Worm (Caenorhabditis elegans): Measurements from ENCODE around the gene col-153.

Gene col-153

ce11 chrV:10961448-10961870, 11.8 kb downstream of the col-153 start (continued):
- no peak for TF ChIP-seq ceh-100 (GFP tag; IDR thresholded peaks at IDR 0.05)
- no peak for TF ChIP-seq sptf-2 (GFP tag; optimal IDR thresholded peaks at IDR 0.05)
- TF ChIP-seq F52B5.7 (tag; optimal IDR thresholded peaks at IDR 0.05) = peak; percentile 28
- no peak for TF ChIP-seq efl-1 (GFP tag; optimal IDR thresholded peaks at IDR 0.05)
- no peak for TF ChIP-seq athp-1 (tag; optimal IDR thresholded peaks at IDR 0.05)
- TF ChIP-seq C17E4.6 (GFP tag; IDR thresholded peaks at IDR 0.05) = no peak
- TF ChIP-seq mcd-1 (GFP tag; IDR thresholded peaks at IDR 0.05) = peak; percentile 29; the same call in 1 of the 2 replicates
- TF ChIP-seq attf-3 (GFP tag; conservative IDR thresholded peaks at IDR 0.05) = no peak
- TF ChIP-seq let-526 (GFP tag; IDR thresholded peaks at IDR 0.05) = no peak
- no peak for TF ChIP-seq snpc-1.1 (tag; optimal IDR thresholded peaks at IDR 0.05; ENCODE audit: insufficient read depth)
- TF ChIP-seq ceh-91 (GFP tag; IDR thresholded peaks at IDR 0.05) = no peak
- no peak for TF ChIP-seq Y79H2A.3 (GFP tag; conservative IDR thresholded peaks at IDR 0.05)
- TF ChIP-seq lag-1 (GFP tag; IDR thresholded peaks at IDR 0.05) = no peak
- TF ChIP-seq sdz-38 (tag; optimal IDR thresholded peaks at IDR 0.05) = no peak

- no peak for TF ChIP-seq mxl-1 (tag; optimal IDR thresholded peaks at IDR 0.05)
- TF ChIP-seq ceh-27 (GFP tag; optimal IDR thresholded peaks at IDR 0.05) = peak; percentile 93
- TF ChIP-seq lsl-1 (GFP tag; optimal IDR thresholded peaks at IDR 0.05) = peak; percentile 75
- peak; percentile 75 for TF ChIP-seq attf-3 (GFP tag; conservative IDR thresholded peaks at IDR 0.05)
- TF ChIP-seq ztf-28 (GFP tag; IDR thresholded peaks at IDR 0.05) = no peak
- peak; percentile 11 for TF ChIP-seq ets-4 (GFP tag; optimal IDR thresholded peaks at IDR 0.05)
- TF ChIP-seq repo-1 (tag; optimal IDR thresholded peaks at IDR 0.05) = peak; percentile 75
- TF ChIP-seq snpc-1.1 (tag; optimal IDR thresholded peaks at IDR 0.05; ENCODE audit: insufficient read depth) = peak; percentile 59
- peak; percentile 78 for TF ChIP-seq somi-1 (GFP tag; optimal IDR thresholded peaks at IDR 0.05)
- no peak for TF ChIP-seq nhr-27 (tag; optimal IDR thresholded peaks at IDR 0.05)
- no peak for TF ChIP-seq dpff-1 (tag; optimal IDR thresholded peaks at IDR 0.05)
- TF ChIP-seq Y67H2A.10 (GFP tag; conservative IDR thresholded peaks at IDR 0.05) = 0 out of 2 replicates have a peak, but pooled peaks have one; percentile 32
- TF ChIP-seq snpc-4 (GFP tag; optimal IDR thresholded peaks at IDR 0.05) = peak; percentile 71
- peak; percentile 65 to 84 (median 80) for TF ChIP-seq snpc-4 (tag; optimal IDR thresholded peaks at IDR 0.05)
- TF ChIP-seq gei-17 (GFP tag; optimal IDR thresholded peaks at IDR 0.05) = peak; percentile 66
- peak; percentile 71; the same call in 1 of the 2 replicates for TF ChIP-seq ztf-6 (GFP tag; IDR thresholded peaks at IDR 0.05)
- TF ChIP-seq ceh-40 (GFP tag; IDR thresholded peaks at IDR 0.05) = no peak
- TF ChIP-seq lin-40 (tag; optimal IDR thresholded peaks at IDR 0.05) = peak; percentile 94
- no peak for TF ChIP-seq ztf-25 (GFP tag; IDR thresholded peaks at IDR 0.05)
- TF ChIP-seq hsf-1 (GFP tag; IDR thresholded peaks at IDR 0.05) = peak; percentile 76
- 0 out of 2 replicates have a peak, but pooled peaks have one; percentile 52 for TF ChIP-seq egl-18 (GFP tag; IDR thresholded peaks at IDR 0.05)
- TF ChIP-seq lin-26 (GFP tag; IDR thresholded peaks at IDR 0.05) = peak; percentile 55; the same call in 1 of the 2 replicates
- no peak for TF ChIP-seq bed-1 (GFP tag; IDR thresholded peaks at IDR 0.05)
- peak; percentile 87 for TF ChIP-seq let-526 (GFP tag; IDR thresholded peaks at IDR 0.05)
- no peak for TF ChIP-seq ccch-3 (GFP tag; optimal IDR thresholded peaks at IDR 0.05)
- no peak for TF ChIP-seq sptf-2 (GFP tag; optimal IDR thresholded peaks at IDR 0.05)
- no peak for TF ChIP-seq zfh-2 (GFP tag; conservative IDR thresholded peaks at IDR 0.05)
- TF ChIP-seq nfyb-1 (GFP tag; IDR thresholded peaks at IDR 0.05) = peak; percentile 94
- peak; percentile 8 for TF ChIP-seq him-1 (tag; optimal IDR thresholded peaks at IDR 0.05)
- TF ChIP-seq hlh-26 (GFP tag; conservative IDR thresholded peaks at IDR 0.05) = no peak
- TF ChIP-seq pbrm-1 (GFP tag; IDR thresholded peaks at IDR 0.05) = peak; percentile 91
- no peak for TF ChIP-seq lsy-27 (tag; optimal IDR thresholded peaks at IDR 0.05; ENCODE audit: borderline replicate concordance, insufficient read depth)
- TF ChIP-seq die-1 (tag; optimal IDR thresholded peaks at IDR 0.05) = no peak
- TF ChIP-seq unc-130 (GFP tag; optimal IDR thresholded peaks at IDR 0.05) = peak; percentile 77
- 0 out of 2 replicates have a peak, but pooled peaks have one; percentile 7 for TF ChIP-seq aptf-2 (GFP tag; conservative IDR thresholded peaks at IDR 0.05)
- peak; percentile 82 for TF ChIP-seq D2030.7 (GFP tag; IDR thresholded peaks at IDR 0.05)
- peak; percentile 95 for TF ChIP-seq lin-54 (GFP tag; optimal IDR thresholded peaks at IDR 0.05)
These were observed 15.9 kb downstream of the col-153 start, which contains the start of the genes ctf-4 and eef-1G for ce11 chrV:10965501-10965900. ctf-4 (minus strand) TSS chrV:10965539. eef-1G (plus strand) TSS chrV:10965719.

Measured in whole organism, young adult.